Worm (Caenorhabditis elegans) whole organism, young adult: ENCODE data around the gene pacs-1.
A peak's percentile ranks its signal among the peaks of the same experiment; 100 is the strongest.

Source experiments
- B0336.3 ChIP-seq: fragments of 200-800 bp; sonication (Bioruptor generic); IDR thresholded peaks from 2 replicates; pipeline ENCODE4 v1.3.6; 2022; ENCODE audit warnings: missing genetic modification characterization, missing compliant biosample characterization
- F23B12.7 ChIP-seq: sonication (generic microtip); optimal IDR thresholded peaks from 2 replicates; lab custom pipeline; 2017; ENCODE audit warnings: missing genetic modification characterization, mild to moderate bottlenecking, missing compliant biosample characterization, antibody characterized with exemption, moderate library complexity; ENCODE audit not compliant: insufficient read depth
- K12H6.12 ChIP-seq: fragments of 200-800 bp; sonication (Bioruptor generic); optimal IDR thresholded peaks from 2 replicates; lab custom pipeline; 2018; ENCODE audit warnings: mild to moderate bottlenecking, missing genetic modification characterization, missing compliant biosample characterization
- Y67H2A.10 ChIP-seq: fragments of 200-800 bp; sonication (Bioruptor generic); conservative IDR thresholded peaks from 2 replicates; pipeline ENCODE4 v1.3.6; 2022; ENCODE audit warnings: missing genetic modification reagents, missing genetic modification characterization, missing compliant biosample characterization
- ZK185.1 ChIP-seq: sonication (generic microtip); optimal IDR thresholded peaks from 2 replicates; lab custom pipeline; 2016; ENCODE audit warnings: mild to moderate bottlenecking, missing genetic modification characterization, missing compliant biosample characterization; ENCODE audit not compliant: poor library complexity, severe bottlenecking
- attf-3 ChIP-seq: fragments of 200-800 bp; sonication (Bioruptor generic); conservative IDR thresholded peaks from 2 replicates; pipeline ENCODE4 v1.3.6; 2022; ENCODE audit warnings: missing genetic modification reagents, missing genetic modification characterization, missing compliant biosample characterization
- attf-5 ChIP-seq: fragments of 200-800 bp; sonication (Bioruptor generic); optimal IDR thresholded peaks from 2 replicates; lab custom pipeline; 2018; ENCODE audit warnings: mild to moderate bottlenecking, missing genetic modification characterization, missing compliant biosample characterization
- bed-1 ChIP-seq: fragments of 200-800 bp; sonication (Bioruptor generic); IDR thresholded peaks from 2 replicates; pipeline ENCODE4 v1.3.6; 2022; ENCODE audit warnings: missing genetic modification reagents, missing genetic modification characterization, missing compliant biosample characterization
- cebp-2 ChIP-seq: fragments of 200-800 bp; sonication (Bioruptor generic); IDR thresholded peaks from 2 replicates; pipeline ENCODE4 v1.3.6; 2022; ENCODE audit warnings: missing genetic modification characterization, missing compliant biosample characterization
- ceh-27 ChIP-seq: fragments of 200-800 bp; sonication (Bioruptor generic); optimal IDR thresholded peaks from 2 replicates; lab custom pipeline; 2018; ENCODE audit warnings: mild to moderate bottlenecking, missing genetic modification characterization, moderate library complexity, missing compliant biosample characterization
- ceh-40 ChIP-seq: fragments of 200-800 bp; sonication (Bioruptor generic); IDR thresholded peaks from 2 replicates; pipeline ENCODE4 v1.3.6; 2022; ENCODE audit warnings: missing genetic modification characterization, missing compliant biosample characterization
- die-1 ChIP-seq: sonication (generic microtip); optimal IDR thresholded peaks from 2 replicates; lab custom pipeline; 2016; ENCODE audit warnings: missing genotype, mild to moderate bottlenecking, missing genetic modification characterization, missing compliant biosample characterization
- dox-1 ChIP-seq: fragments of 200-800 bp; sonication (Bioruptor generic); IDR thresholded peaks from 2 replicates; pipeline ENCODE4 v1.3.6; 2022; ENCODE audit warnings: missing genetic modification reagents, missing genetic modification characterization, missing compliant biosample characterization
- dpff-1 ChIP-seq: sonication (generic microtip); optimal IDR thresholded peaks from 2 replicates; lab custom pipeline; 2017; ENCODE audit warnings: mild to moderate bottlenecking, missing genetic modification characterization, missing compliant biosample characterization
- ekl-4 ChIP-seq: fragments of 200-800 bp; sonication (Bioruptor generic); IDR thresholded peaks from 2 replicates; pipeline ENCODE4 v1.3.6; 2022; ENCODE audit warnings: missing genetic modification reagents, missing genetic modification characterization, missing compliant biosample characterization
- ets-4 ChIP-seq: fragments of 200-800 bp; sonication (Bioruptor generic); optimal IDR thresholded peaks from 2 replicates; lab custom pipeline; 2018; ENCODE audit warnings: mild to moderate bottlenecking, missing genetic modification characterization, missing compliant biosample characterization
- hlh-26 ChIP-seq: fragments of 200-800 bp; sonication (Bioruptor generic); conservative IDR thresholded peaks from 2 replicates; pipeline ENCODE4 v1.3.6; 2022; ENCODE audit warnings: missing genetic modification reagents, missing genetic modification characterization, missing compliant biosample characterization
- hmg-1.2 ChIP-seq: fragments of 200-800 bp; sonication (Bioruptor generic); IDR thresholded peaks from 2 replicates; pipeline ENCODE4 v1.3.6; 2022; ENCODE audit warnings: missing genetic modification reagents, missing genetic modification characterization, missing compliant biosample characterization
- lin-40 ChIP-seq: sonication (generic microtip); optimal IDR thresholded peaks from 2 replicates; lab custom pipeline; 2016; ENCODE audit warnings: missing genetic modification characterization, mild to moderate bottlenecking, missing compliant biosample characterization, missing genotype, missing genetic modification reagents
- lir-1 ChIP-seq: fragments of 200-800 bp; sonication (Bioruptor generic); conservative IDR thresholded peaks from 2 replicates; pipeline ENCODE4 v1.3.6; 2022; ENCODE audit warnings: missing genetic modification reagents, missing genetic modification characterization, missing compliant biosample characterization
- lsl-1 ChIP-seq: fragments of 200-800 bp; sonication (Bioruptor generic); optimal IDR thresholded peaks from 2 replicates; lab custom pipeline; 2018; ENCODE audit warnings: mild to moderate bottlenecking, missing genetic modification characterization, moderate library complexity, missing compliant biosample characterization
- madf-3 ChIP-seq: fragments of 200-800 bp; sonication (Bioruptor generic); IDR thresholded peaks from 2 replicates; pipeline ENCODE4 v1.3.6; 2022; ENCODE audit warnings: missing genetic modification reagents, missing genetic modification characterization, missing compliant biosample characterization
- madf-6 ChIP-seq: fragments of 200-800 bp; sonication (Bioruptor generic); IDR thresholded peaks from 2 replicates; pipeline ENCODE4 v1.3.6; 2022; ENCODE audit warnings: missing genetic modification reagents, missing genetic modification characterization, missing compliant biosample characterization
- mel-28 ChIP-seq: sonication (generic microtip); optimal IDR thresholded peaks from 2 replicates; lab custom pipeline; 2016; ENCODE audit warnings: borderline replicate concordance, mild to moderate bottlenecking, missing genetic modification characterization, missing compliant biosample characterization
- nfya-1 ChIP-seq: sonication (generic microtip); optimal IDR thresholded peaks from 2 replicates; lab custom pipeline; 2017; ENCODE audit warnings: antibody characterized with exemption, missing compliant biosample characterization, missing genetic modification characterization, borderline replicate concordance; ENCODE audit not compliant: insufficient read depth
- nfyb-1 ChIP-seq: fragments of 200-800 bp; sonication (Bioruptor generic); IDR thresholded peaks from 2 replicates; pipeline ENCODE4 v1.3.6; 2022; ENCODE audit warnings: missing genetic modification reagents, missing genetic modification characterization, missing compliant biosample characterization
- nhr-120 ChIP-seq: fragments of 200-800 bp; sonication (Bioruptor generic); IDR thresholded peaks from 2 replicates; pipeline ENCODE4 v1.3.6; 2022; ENCODE audit warnings: missing genetic modification characterization, missing compliant biosample characterization
- nhr-80 ChIP-seq: sonication (generic microtip); optimal IDR thresholded peaks from 2 replicates; lab custom pipeline; 2016; ENCODE audit warnings: missing genetic modification characterization, missing compliant biosample characterization
- pbrm-1 ChIP-seq: fragments of 200-800 bp; sonication (Bioruptor generic); IDR thresholded peaks from 2 replicates; pipeline ENCODE4 v1.3.6; 2022; ENCODE audit warnings: missing genetic modification reagents, missing genetic modification characterization, missing compliant biosample characterization
- rcor-1 ChIP-seq: fragments of 200-800 bp; sonication (Bioruptor generic); IDR thresholded peaks from 2 replicates; pipeline ENCODE4 v1.3.6; 2022; ENCODE audit warnings: missing genetic modification reagents, missing genetic modification characterization, missing compliant biosample characterization
- rec-8 ChIP-seq, 2 experiments: sonication (generic microtip); optimal IDR thresholded peaks; 2 replicates each; lab custom pipeline; 2016; ENCODE audit warnings: mild to moderate bottlenecking in 2 of 2, missing genetic modification characterization in 2 of 2, missing genetic modification reagents in 2 of 2, missing genotype in 2 of 2, missing biosample characterization in 1 of 2, missing compliant biosample characterization in 1 of 2, moderate library complexity in 1 of 2
- snpc-1.3 ChIP-seq: sonication (generic microtip); optimal IDR thresholded peaks from 2 replicates; lab custom pipeline; 2017; ENCODE audit warnings: missing genetic modification characterization, mild to moderate bottlenecking, missing compliant biosample characterization, antibody characterized with exemption, moderate library complexity, missing genotype, missing genetic modification reagents; ENCODE audit not compliant: insufficient read depth
- snpc-4 ChIP-seq, 5 experiments: fragments of 150-350 bp in 1 of 5; sonication (generic microtip) in 4 of 5; optimal IDR thresholded peaks; 2 replicates each; lab custom pipeline; 2014 to 2018; ENCODE audit warnings: missing genetic modification characterization in 5 of 5, missing biosample characterization in 3 of 5, antibody characterized with exemption in 2 of 5, mild to moderate bottlenecking in 2 of 5, missing compliant biosample characterization in 2 of 5, missing genotype in 2 of 5, moderate library complexity in 2 of 5, missing genetic modification reagents in 1 of 5
- unc-130 ChIP-seq: sonication (generic microtip); optimal IDR thresholded peaks from 2 replicates; lab custom pipeline; 2016; ENCODE audit warnings: missing genetic modification reagents, missing genetic modification characterization, missing compliant biosample characterization
- zim-3 ChIP-seq: sonication (generic microtip); optimal IDR thresholded peaks from 2 replicates; lab custom pipeline; 2017; ENCODE audit warnings: mild to moderate bottlenecking, missing genetic modification characterization, moderate library complexity, missing compliant biosample characterization
- ztf-18 ChIP-seq: sonication (generic microtip); optimal IDR thresholded peaks from 2 replicates; lab custom pipeline; 2016; ENCODE audit warnings: missing genotype, mild to moderate bottlenecking, missing genetic modification characterization, missing compliant biosample characterization
- ztf-22 ChIP-seq: fragments of 200-800 bp; sonication (Bioruptor generic); optimal IDR thresholded peaks from 2 replicates; lab custom pipeline; 2018; ENCODE audit warnings: mild to moderate bottlenecking, missing genetic modification characterization, moderate library complexity, missing compliant biosample characterization
- ztf-28 ChIP-seq: fragments of 200-800 bp; sonication (Bioruptor generic); IDR thresholded peaks from 2 replicates; pipeline ENCODE4 v1.3.6; 2022; ENCODE audit warnings: missing genetic modification reagents, missing genetic modification characterization, missing compliant biosample characterization
- ztf-3 ChIP-seq: fragments of 200-800 bp; sonication (Bioruptor generic); optimal IDR thresholded peaks from 2 replicates; lab custom pipeline; 2018; ENCODE audit warnings: mild to moderate bottlenecking, missing genetic modification characterization, missing compliant biosample characterization

The pacs-1 gene

ce11 chrV:9212499-9212898 lies 4.6 kb downstream of the pacs-1 start (continued):
- TF ChIP-seq lsl-1 (no peak), die-1 (tag; lab: Kevin White, UChicago) (no peak), ceh-27 (GFP tag; lab: Kevin White, UChicago) (peak; percentile 7), hlh-26 (GFP tag; lab: Robert Waterston, UW) (no peak), ceh-40 (no peak), cebp-2 (no peak), dox-1 (GFP tag; lab: Robert Waterston, UW) (peak; percentile 47; the same call in 1 of the 2 replicates), rec-8 (tag; optimal IDR thresholded peaks at IDR 0.05; lab: Kevin White, UChicago) (no peak), ZK185.1 (tag; lab: Kevin White, UChicago) (no peak), ekl-4 (no peak), nhr-80 (peak; percentile 76), ztf-28 (GFP tag; lab: Robert Waterston, UW) (no peak), attf-3 (GFP tag; lab: Robert Waterston, UW) (no peak), ztf-22 (GFP tag; lab: Kevin White, UChicago) (no peak), bed-1 (GFP tag; lab: Robert Waterston, UW) (no peak), lir-1 (GFP tag; lab: Robert Waterston, UW) (no peak), nhr-120 (GFP tag; lab: Robert Waterston, UW) (no peak), nfyb-1 (GFP tag; lab: Robert Waterston, UW) (no peak), unc-130 (GFP tag; lab: Kevin White, UChicago) (no peak), mel-28 (tag; lab: Kevin White, UChicago) (no peak), lin-40 (tag; lab: Kevin White, UChicago) (no peak), rcor-1 (GFP tag; lab: Robert Waterston, UW) (no peak), hmg-1.2 (peak; percentile 74; the same call in 1 of the 2 replicates), madf-3 (GFP tag; lab: Robert Waterston, UW) (no peak), pbrm-1 (GFP tag; lab: Robert Waterston, UW) (no peak), snpc-4 (GFP tag; optimal IDR thresholded peaks at IDR 0.05; lab: Kevin White, UChicago) (no peak), snpc-4 (tag; optimal IDR thresholded peaks at IDR 0.05; lab: Kevin White, UChicago) (peak in 1 of 4 experiments; percentile 60), K12H6.12 (tag; lab: Kevin White, UChicago) (peak; percentile 8), Y67H2A.10 (GFP tag; lab: Robert Waterston, UW) (no peak), ztf-3 (no peak), madf-6 (GFP tag; lab: Robert Waterston, UW) (no peak), attf-5 (GFP tag; lab: Kevin White, UChicago) (peak; percentile 87), ets-4 (no peak), nfya-1 (tag; lab: Kevin White, UChicago) (no peak), snpc-1.3 (tag; lab: Kevin White, UChicago) (no peak), B0336.3 (GFP tag; lab: Robert Waterston, UW) (no peak), F23B12.7 (tag; lab: Kevin White, UChicago) (peak; percentile 35), dpff-1 (tag; lab: Kevin White, UChicago) (no peak), ztf-18 (peak; percentile 22), zim-3 (tag; lab: Kevin White, UChicago) (no peak)
